Worm (Caenorhabditis elegans) whole organism, L4 larva: ENCODE measurements around the gene T03G6.7.

Source experiments
- D1046.2 ChIP-seq: fragments of 200-800 bp; sonication (Bioruptor generic); IDR thresholded peaks from 2 replicates; pipeline ENCODE4 v1.3.6; 2022; ENCODE audit warnings: missing genetic modification characterization, missing compliant biosample characterization
- F26F4.8 ChIP-seq: fragments of 200-800 bp; sonication (Bioruptor generic); conservative IDR thresholded peaks from 2 replicates; pipeline ENCODE4 v1.3.6; 2022; ENCODE audit warnings: missing genetic modification characterization, missing compliant biosample characterization
- F49E8.2 ChIP-seq: sonication (generic microtip); optimal IDR thresholded peaks from 2 replicates; lab custom pipeline; 2016; ENCODE audit warnings: missing compliant biosample characterization, mild to moderate bottlenecking, missing genetic modification characterization, borderline replicate concordance
- ZK337.2 ChIP-seq: fragments of 200-800 bp; sonication (Bioruptor generic); IDR thresholded peaks from 2 replicates; pipeline ENCODE4 v1.3.6; 2022; ENCODE audit warnings: missing genetic modification reagents, missing genetic modification characterization, missing compliant biosample characterization
- ZK546.5 ChIP-seq, 2 experiments: sonication (generic microtip); optimal IDR thresholded peaks; 2 replicates each; lab custom pipeline; 2017; ENCODE audit warnings: missing biosample characterization in 2 of 2, missing genetic modification characterization in 2 of 2
- aha-1 ChIP-seq: fragments of 150-350 bp; peaks from one replicate; lab custom pipeline; 2014; ENCODE audit warnings: missing biosample characterization, missing genetic modification characterization
- ama-1 ChIP-seq: fragments of 150-350 bp; optimal IDR thresholded peaks from 2 replicates; lab custom pipeline; 2014; ENCODE audit warnings: inconsistent platforms, mixed read lengths
- arid-1 ChIP-seq: fragments of 200-800 bp; sonication (Bioruptor generic); conservative IDR thresholded peaks from 2 replicates; pipeline ENCODE4 v1.3.6; 2022; ENCODE audit warnings: missing genetic modification reagents, missing genetic modification characterization, missing compliant biosample characterization
- attf-4 ChIP-seq: sonication (generic microtip); optimal IDR thresholded peaks from 3 replicates; lab custom pipeline; 2017; ENCODE audit warnings: missing biosample characterization, missing genetic modification characterization
- ceh-20 ChIP-seq: fragments of 200-800 bp; sonication (Bioruptor generic); IDR thresholded peaks from 2 replicates; pipeline ENCODE4 v1.3.6; 2022; ENCODE audit warnings: missing genetic modification reagents, missing genetic modification characterization, missing compliant biosample characterization
- ceh-28 ChIP-seq: fragments of 150-350 bp; optimal IDR thresholded peaks from 2 replicates; lab custom pipeline; 2014; ENCODE audit warnings: missing biosample characterization, missing genetic modification reagents, missing genetic modification characterization
- cey-2 ChIP-seq: sonication (generic microtip); optimal IDR thresholded peaks from 3 replicates; lab custom pipeline; 2017; ENCODE audit warnings: missing genetic modification characterization, mild to moderate bottlenecking, missing compliant biosample characterization, antibody characterized with exemption, borderline replicate concordance; ENCODE audit not compliant: insufficient read depth
- ctbp-1 ChIP-seq: fragments of 200-800 bp; sonication (Bioruptor generic); IDR thresholded peaks from 2 replicates; pipeline ENCODE4 v1.3.6; 2022; ENCODE audit warnings: missing genetic modification reagents, missing genetic modification characterization, missing compliant biosample characterization
- daf-16 ChIP-seq, 3 experiments: sonication (generic microtip); optimal IDR thresholded peaks; 2 replicates each; lab custom pipeline; 2016 to 2017; ENCODE audit warnings: missing genetic modification characterization in 3 of 3, missing genetic modification reagents in 3 of 3, mild to moderate bottlenecking in 2 of 3, missing compliant biosample characterization in 2 of 3, missing biosample characterization in 1 of 3, moderate library complexity in 1 of 3
- dmd-6 ChIP-seq: fragments of 200-800 bp; sonication (Bioruptor generic); IDR thresholded peaks from 2 replicates; pipeline ENCODE4 v1.3.6; 2022; ENCODE audit warnings: missing genetic modification reagents, missing genetic modification characterization, missing compliant biosample characterization
- dmd-8 ChIP-seq: fragments of 200-800 bp; sonication (Bioruptor generic); IDR thresholded peaks from 2 replicates; pipeline ENCODE4 v1.3.6; 2022; ENCODE audit warnings: missing genetic modification characterization, missing compliant biosample characterization
- fos-1 ChIP-seq: fragments of 150-350 bp; optimal IDR thresholded peaks from 2 replicates; lab custom pipeline; 2014; ENCODE audit warnings: missing biosample characterization, missing genetic modification characterization
- gei-8 ChIP-seq: fragments of 200-800 bp; sonication (Bioruptor generic); optimal IDR thresholded peaks from 2 replicates; lab custom pipeline; 2018; ENCODE audit warnings: mild to moderate bottlenecking, missing genetic modification characterization, missing compliant biosample characterization
- hif-1 ChIP-seq, 2 experiments: sonication (generic microtip); optimal IDR thresholded peaks; 2 replicates each; lab custom pipeline; 2016 to 2017; ENCODE audit warnings: missing compliant biosample characterization in 2 of 2, missing genetic modification characterization in 2 of 2, missing genetic modification reagents in 2 of 2, missing genotype in 2 of 2, mild to moderate bottlenecking in 1 of 2
- hlh-30 ChIP-seq: sonication (generic microtip); optimal IDR thresholded peaks from 2 replicates; lab custom pipeline; 2017; ENCODE audit warnings: antibody characterized with exemption, mild to moderate bottlenecking, missing genetic modification characterization, missing compliant biosample characterization; ENCODE audit not compliant: insufficient read depth
- hmg-1.1 ChIP-seq: fragments of 200-800 bp; sonication (Bioruptor generic); IDR thresholded peaks from 2 replicates; pipeline ENCODE4 v1.3.6; 2022; ENCODE audit warnings: missing genetic modification reagents, missing genetic modification characterization, missing compliant biosample characterization
- lin-13 ChIP-seq: fragments of 150-350 bp; optimal IDR thresholded peaks from 2 replicates; lab custom pipeline; 2014; ENCODE audit warnings: missing biosample characterization, missing genetic modification reagents, missing genetic modification characterization
- lir-3 ChIP-seq: sonication (generic microtip); optimal IDR thresholded peaks from 2 replicates; lab custom pipeline; 2016; ENCODE audit warnings: mild to moderate bottlenecking, missing genetic modification characterization, missing compliant biosample characterization
- lsy-2 ChIP-seq, 2 experiments: fragments of 150-350 bp in 1 of 2; sonication (generic microtip) in 1 of 2; optimal IDR thresholded peaks; 2 replicates each; lab custom pipeline; 2014 to 2017; ENCODE audit warnings: missing biosample characterization in 2 of 2, missing genetic modification characterization in 2 of 2
- mep-1 ChIP-seq: fragments of 150-350 bp; sonication (generic microtip); optimal IDR thresholded peaks from 3 replicates; lab custom pipeline; 2014; ENCODE audit warnings: missing biosample characterization, missing genetic modification characterization
- nhr-102 ChIP-seq: sonication (generic microtip); optimal IDR thresholded peaks from 2 replicates; lab custom pipeline; 2016; ENCODE audit warnings: mild to moderate bottlenecking, missing genetic modification characterization, moderate library complexity, missing compliant biosample characterization
- nhr-11 ChIP-seq: fragments of 150-350 bp; optimal IDR thresholded peaks from 2 replicates; lab custom pipeline; 2014; ENCODE audit warnings: missing biosample characterization, missing genetic modification characterization
- nhr-25 ChIP-seq: sonication (generic microtip); optimal IDR thresholded peaks from 2 replicates; lab custom pipeline; 2017; ENCODE audit warnings: missing genetic modification characterization, mild to moderate bottlenecking, missing compliant biosample characterization, antibody characterized with exemption, moderate library complexity, borderline replicate concordance; ENCODE audit not compliant: insufficient read depth
- nhr-41 ChIP-seq: fragments of 200-800 bp; sonication (Bioruptor generic); IDR thresholded peaks from 2 replicates; pipeline ENCODE4 v1.3.6; 2022; ENCODE audit warnings: missing genetic modification reagents, missing genetic modification characterization, missing compliant biosample characterization
- nhr-42 ChIP-seq: fragments of 200-800 bp; sonication (Bioruptor generic); IDR thresholded peaks from 2 replicates; pipeline ENCODE4 v1.3.6; 2022; ENCODE audit warnings: missing genetic modification characterization, missing compliant biosample characterization
- nhr-6 ChIP-seq: fragments of 150-350 bp; optimal IDR thresholded peaks from 2 replicates; lab custom pipeline; 2014; ENCODE audit warnings: missing biosample characterization, missing genetic modification characterization
- saeg-2 ChIP-seq: fragments of 200-800 bp; sonication (Bioruptor generic); IDR thresholded peaks from 2 replicates; pipeline ENCODE4 v1.3.6; 2022; ENCODE audit warnings: missing genetic modification reagents, missing genetic modification characterization, missing compliant biosample characterization
- sdz-12 ChIP-seq: fragments of 200-800 bp; sonication (Bioruptor generic); optimal IDR thresholded peaks from 2 replicates; lab custom pipeline; 2018; ENCODE audit warnings: mild to moderate bottlenecking, missing genetic modification characterization, missing compliant biosample characterization
- set-16 ChIP-seq: fragments of 200-800 bp; sonication (Bioruptor generic); IDR thresholded peaks from 2 replicates; pipeline ENCODE4 v1.3.6; 2022; ENCODE audit warnings: missing genetic modification reagents, missing genetic modification characterization, missing compliant biosample characterization
- skn-1 ChIP-seq: fragments of 150-350 bp; optimal IDR thresholded peaks from 2 replicates; lab custom pipeline; 2014; ENCODE audit warnings: missing biosample characterization, missing genetic modification characterization
- snpc-1.2 ChIP-seq: fragments of 200-800 bp; sonication (Bioruptor generic); IDR thresholded peaks from 2 replicates; pipeline ENCODE4 v1.3.6; 2022; ENCODE audit warnings: missing genetic modification reagents, missing genetic modification characterization, missing compliant biosample characterization
- snpc-4 ChIP-seq: fragments of 150-350 bp; optimal IDR thresholded peaks from 2 replicates; lab custom pipeline; 2014; ENCODE audit warnings: missing biosample characterization, missing genetic modification characterization
- spr-1 ChIP-seq: sonication (generic microtip); optimal IDR thresholded peaks from 2 replicates; lab custom pipeline; 2016; ENCODE audit warnings: mild to moderate bottlenecking, missing genetic modification characterization, missing compliant biosample characterization
- tag-97 ChIP-seq: fragments of 200-800 bp; sonication (Bioruptor generic); IDR thresholded peaks from 2 replicates; pipeline ENCODE4 v1.3.6; 2022; ENCODE audit warnings: missing genetic modification characterization, missing compliant biosample characterization
- unc-62 ChIP-seq, 3 experiments: fragments of 150-350 bp in 1 of 3; sonication (generic microtip); optimal IDR thresholded peaks in 2 of 3; peaks in 1 of 3; 1 replicate in 1 of 3; 2 replicates in 2 of 3; lab custom pipeline; 2014 to 2017; ENCODE audit warnings: missing biosample characterization in 3 of 3, missing genetic modification characterization in 3 of 3, missing genetic modification reagents in 3 of 3, missing genotype in 1 of 3
- vab-7 ChIP-seq: fragments of 200-800 bp; sonication (Bioruptor generic); IDR thresholded peaks from 2 replicates; pipeline ENCODE4 v1.3.6; 2022; ENCODE audit warnings: missing genetic modification reagents, missing genetic modification characterization, missing compliant biosample characterization
- zfp-3 ChIP-seq: fragments of 200-800 bp; sonication (Bioruptor generic); conservative IDR thresholded peaks from 2 replicates; pipeline ENCODE4 v1.3.6; 2022; ENCODE audit warnings: missing genetic modification reagents, missing genetic modification characterization, missing compliant biosample characterization
- zip-2 ChIP-seq: fragments of 150-350 bp; optimal IDR thresholded peaks from 2 replicates; lab custom pipeline; 2014; ENCODE audit warnings: missing biosample characterization, missing genetic modification characterization
- ztf-7 ChIP-seq: fragments of 150-350 bp; optimal IDR thresholded peaks from 2 replicates; lab custom pipeline; 2014; ENCODE audit warnings: missing biosample characterization, missing genetic modification characterization

T03G6.7 gene

ce11 chrX:2595757-2596059 lies 1.9 kb downstream of the T03G6.7 start:
- no peak for TF ChIP-seq ceh-20 (GFP tag; lab: Robert Waterston, UW)
- no peak for TF ChIP-seq mep-1 (tag; lab: Kevin White, UChicago)
- TF ChIP-seq snpc-1.2 (GFP tag; lab: Robert Waterston, UW): no peak
- no peak for TF ChIP-seq F49E8.2 (tag; lab: Kevin White, UChicago)
- no peak for TF ChIP-seq hmg-1.1 (GFP tag; lab: Robert Waterston, UW)
- TF ChIP-seq ama-1 (lab: Kevin White, UChicago): no peak
- no peak for TF ChIP-seq ZK546.5 (tag; optimal IDR thresholded peaks at IDR 0.05; lab: Kevin White, UChicago)

ce11 chrX:2596605-2597004 lies 2.8 kb downstream of the T03G6.7 start:
- peak in 1 of 2 experiments; percentile 75 for TF ChIP-seq hif-1 (tag; optimal IDR thresholded peaks at IDR 0.05; lab: Kevin White, UChicago)
- peak in 1 of 2 experiments; percentile 17 for TF ChIP-seq lsy-2 (tag; optimal IDR thresholded peaks at IDR 0.05; lab: Kevin White, UChicago)
- TF ChIP-seq cey-2 (tag; lab: Kevin White, UChicago): no peak
- TF ChIP-seq ctbp-1 (GFP tag; lab: Robert Waterston, UW): 0 out of 2 replicates have a peak, but pooled peaks have one; percentile 41
- no peak for TF ChIP-seq skn-1 (tag; lab: Kevin White, UChicago)
- no peak for TF ChIP-seq mep-1 (tag; lab: Kevin White, UChicago)
- TF ChIP-seq spr-1 (tag; lab: Kevin White, UChicago): no peak
- peak; percentile 58 for TF ChIP-seq nhr-11
- no peak for TF ChIP-seq unc-62 (GFP tag; optimal IDR thresholded peaks at IDR 0.05 in 1 of 2; lab: Kevin White, UChicago)
- no peak for TF ChIP-seq unc-62 (tag; optimal IDR thresholded peaks at IDR 0.05; lab: Kevin White, UChicago)
- TF ChIP-seq arid-1 (GFP tag; lab: Robert Waterston, UW): no peak
- no peak for TF ChIP-seq ceh-20 (GFP tag; lab: Robert Waterston, UW)
- TF ChIP-seq aha-1 (tag; lab: Kevin White, UChicago): peak; percentile 97
- TF ChIP-seq hlh-30: peak; percentile 9
- TF ChIP-seq, all 104 proteins: peak for 6

- TF ChIP-seq snpc-4 (no peak), nhr-6 (no peak), zfp-3 (no peak), mep-1 (tag; lab: Kevin White, UChicago) (peak; percentile 81), nhr-11 (peak; percentile 58), fos-1 (tag; lab: Kevin White, UChicago) (no peak), sdz-12 (GFP tag; lab: Kevin White, UChicago) (no peak), F49E8.2 (tag; lab: Kevin White, UChicago) (no peak), vab-7 (0 out of 2 replicates have a peak, but pooled peaks have one; percentile 36), nhr-25 (tag; lab: Kevin White, UChicago) (no peak), nhr-41 (no peak), dmd-6 (peak; percentile 32; the same call in 1 of the 2 replicates), arid-1 (GFP tag; lab: Robert Waterston, UW) (no peak), nhr-42 (GFP tag; lab: Robert Waterston, UW) (peak; percentile 40; the same call in 1 of the 2 replicates), gei-8 (GFP tag; lab: Kevin White, UChicago) (no peak), ceh-28 (tag; lab: Kevin White, UChicago) (no peak), ZK546.5 (tag; optimal IDR thresholded peaks at IDR 0.05; lab: Kevin White, UChicago) (no peak), F26F4.8 (GFP tag; lab: Robert Waterston, UW) (no peak), tag-97 (GFP tag; lab: Robert Waterston, UW) (no peak), skn-1 (tag; lab: Kevin White, UChicago) (no peak), dmd-8 (GFP tag; lab: Robert Waterston, UW) (no peak), zip-2 (tag; lab: Kevin White, UChicago) (no peak), attf-4 (no peak), ZK337.2 (GFP tag; lab: Robert Waterston, UW) (no peak), nhr-102 (tag; lab: Kevin White, UChicago) (no peak), lir-3 (no peak), unc-62 (GFP tag; optimal IDR thresholded peaks at IDR 0.05 in 1 of 2; lab: Kevin White, UChicago) (peak in 1 of 2 experiments; percentile 62), unc-62 (tag; optimal IDR thresholded peaks at IDR 0.05; lab: Kevin White, UChicago) (no peak), daf-16 (GFP tag; optimal IDR thresholded peaks at IDR 0.05; lab: Kevin White, UChicago) (peak in 1 of 2 experiments; percentile 33), daf-16 (tag; optimal IDR thresholded peaks at IDR 0.05; lab: Kevin White, UChicago) (no peak), lin-13 (GFP tag; lab: Kevin White, UChicago) (no peak), D1046.2 (no peak), cey-2 (tag; lab: Kevin White, UChicago) (no peak), set-16 (GFP tag; lab: Robert Waterston, UW) (peak; percentile 77), lsy-2 (tag; optimal IDR thresholded peaks at IDR 0.05; lab: Kevin White, UChicago) (peak; percentile 61 to 81), saeg-2 (GFP tag; lab: Robert Waterston, UW) (no peak), ztf-7 (tag; lab: Kevin White, UChicago) (no peak)
These were observed 5.0 kb downstream of the T03G6.7 start for ce11 chrX:2598833-2599279.
